Worm (Caenorhabditis elegans) whole organism, young adult: Measurements from ENCODE around the gene rpl-28.

ENCODE experiments used
- F23B12.7 ChIP-seq: sonication (generic microtip); optimal IDR thresholded peaks from 2 replicates; lab custom pipeline; 2017; ENCODE audit warnings: missing genetic modification characterization, mild to moderate bottlenecking, missing compliant biosample characterization, antibody characterized with exemption, moderate library complexity; ENCODE audit not compliant: insufficient read depth
- F33H1.4 ChIP-seq: fragments of 200-800 bp; sonication (Bioruptor generic); IDR thresholded peaks from 2 replicates; pipeline ENCODE4 v1.3.6; 2022; ENCODE audit warnings: missing genetic modification reagents, missing genetic modification characterization, missing compliant biosample characterization
- F55B11.4 ChIP-seq: sonication (generic microtip); optimal IDR thresholded peaks from 2 replicates; lab custom pipeline; 2016; ENCODE audit warnings: missing compliant biosample characterization, missing genetic modification characterization, borderline replicate concordance; ENCODE audit not compliant: insufficient read depth
- F57A8.1 ChIP-seq: fragments of 200-800 bp; sonication (Bioruptor generic); optimal IDR thresholded peaks from 2 replicates; lab custom pipeline; 2018; ENCODE audit warnings: mild to moderate bottlenecking, missing genetic modification characterization, moderate library complexity, missing compliant biosample characterization
- F57C9.4 ChIP-seq: sonication (generic microtip); optimal IDR thresholded peaks from 2 replicates; lab custom pipeline; 2017; ENCODE audit warnings: mild to moderate bottlenecking, missing genetic modification characterization, missing compliant biosample characterization
- Y53F4B.3 ChIP-seq: fragments of 200-800 bp; sonication (Bioruptor generic); IDR thresholded peaks from 2 replicates; pipeline ENCODE4 v1.3.6; 2022; ENCODE audit warnings: missing genetic modification reagents, missing genetic modification characterization, missing compliant biosample characterization
- Y56A3A.18 ChIP-seq: fragments of 200-800 bp; sonication (Bioruptor generic); IDR thresholded peaks from 2 replicates; pipeline ENCODE4 v1.3.6; 2022; ENCODE audit warnings: missing genetic modification reagents, missing genetic modification characterization, missing compliant biosample characterization
- ZK185.1 ChIP-seq: sonication (generic microtip); optimal IDR thresholded peaks from 2 replicates; lab custom pipeline; 2016; ENCODE audit warnings: mild to moderate bottlenecking, missing genetic modification characterization, missing compliant biosample characterization; ENCODE audit not compliant: poor library complexity, severe bottlenecking
- ama-1 ChIP-seq, 3 experiments: fragments of 150-350 bp in 1 of 3; sonication (generic microtip) in 2 of 3; optimal IDR thresholded peaks; 2 replicates each; lab custom pipeline; 2014 to 2018; ENCODE audit warnings: missing biosample characterization in 2 of 3, missing genetic modification characterization in 2 of 3, missing genetic modification reagents in 2 of 3
- attf-5 ChIP-seq: fragments of 200-800 bp; sonication (Bioruptor generic); optimal IDR thresholded peaks from 2 replicates; lab custom pipeline; 2018; ENCODE audit warnings: mild to moderate bottlenecking, missing genetic modification characterization, missing compliant biosample characterization
- attf-6 ChIP-seq: fragments of 200-800 bp; sonication (Bioruptor generic); IDR thresholded peaks from 2 replicates; pipeline ENCODE4 v1.3.6; 2022; ENCODE audit warnings: missing genetic modification reagents, missing genetic modification characterization, missing compliant biosample characterization
- bed-1 ChIP-seq: fragments of 200-800 bp; sonication (Bioruptor generic); IDR thresholded peaks from 2 replicates; pipeline ENCODE4 v1.3.6; 2022; ENCODE audit warnings: missing genetic modification reagents, missing genetic modification characterization, missing compliant biosample characterization
- ceh-58 ChIP-seq: fragments of 200-800 bp; sonication (Bioruptor generic); IDR thresholded peaks from 2 replicates; pipeline ENCODE4 v1.3.6; 2022; ENCODE audit warnings: missing genetic modification characterization, missing compliant biosample characterization
- ceh-79 ChIP-seq: sonication (generic microtip); optimal IDR thresholded peaks from 2 replicates; lab custom pipeline; 2017; ENCODE audit warnings: mild to moderate bottlenecking, missing genetic modification characterization, missing compliant biosample characterization
- dpff-1 ChIP-seq: sonication (generic microtip); optimal IDR thresholded peaks from 2 replicates; lab custom pipeline; 2017; ENCODE audit warnings: mild to moderate bottlenecking, missing genetic modification characterization, missing compliant biosample characterization
- dpl-1 ChIP-seq: fragments of 150-350 bp; optimal IDR thresholded peaks from 2 replicates; lab custom pipeline; 2014; ENCODE audit warnings: missing biosample characterization, missing genetic modification reagents, missing genetic modification characterization
- egl-18 ChIP-seq: fragments of 200-800 bp; sonication (Bioruptor generic); IDR thresholded peaks from 2 replicates; pipeline ENCODE4 v1.3.6; 2022; ENCODE audit warnings: missing genetic modification reagents, missing genetic modification characterization, missing compliant biosample characterization
- hmg-1.2 ChIP-seq: fragments of 200-800 bp; sonication (Bioruptor generic); IDR thresholded peaks from 2 replicates; pipeline ENCODE4 v1.3.6; 2022; ENCODE audit warnings: missing genetic modification reagents, missing genetic modification characterization, missing compliant biosample characterization
- hmg-20 ChIP-seq: fragments of 200-800 bp; sonication (Bioruptor generic); IDR thresholded peaks from 2 replicates; pipeline ENCODE4 v1.3.6; 2022; ENCODE audit warnings: missing genetic modification reagents, missing genetic modification characterization, missing compliant biosample characterization
- let-607 ChIP-seq, 2 experiments: fragments of 200-800 bp in 1 of 2; sonication (Bioruptor generic) in 1 of 2; sonication (generic microtip) in 1 of 2; optimal IDR thresholded peaks; 2 replicates each; lab custom pipeline; 2016 to 2018; ENCODE audit warnings: mild to moderate bottlenecking in 2 of 2, missing compliant biosample characterization in 2 of 2, missing genetic modification characterization in 2 of 2, moderate library complexity in 2 of 2, missing genotype in 1 of 2
- lin-54 ChIP-seq: fragments of 200-800 bp; sonication (Bioruptor generic); optimal IDR thresholded peaks from 2 replicates; lab custom pipeline; 2018; ENCODE audit warnings: mild to moderate bottlenecking, missing genetic modification characterization, missing compliant biosample characterization
- madf-8 ChIP-seq: fragments of 200-800 bp; sonication (Bioruptor generic); conservative IDR thresholded peaks from 2 replicates; pipeline ENCODE4 v1.3.6; 2022; ENCODE audit warnings: missing genetic modification reagents, missing genetic modification characterization, missing compliant biosample characterization
- mcd-1 ChIP-seq: fragments of 200-800 bp; sonication (Bioruptor generic); IDR thresholded peaks from 2 replicates; pipeline ENCODE4 v1.3.6; 2022; ENCODE audit warnings: missing genetic modification reagents, missing genetic modification characterization, missing compliant biosample characterization
- mel-28 ChIP-seq: sonication (generic microtip); optimal IDR thresholded peaks from 2 replicates; lab custom pipeline; 2016; ENCODE audit warnings: borderline replicate concordance, mild to moderate bottlenecking, missing genetic modification characterization, missing compliant biosample characterization
- nfya-1 ChIP-seq: sonication (generic microtip); optimal IDR thresholded peaks from 2 replicates; lab custom pipeline; 2017; ENCODE audit warnings: antibody characterized with exemption, missing compliant biosample characterization, missing genetic modification characterization, borderline replicate concordance; ENCODE audit not compliant: insufficient read depth
- nfyb-1 ChIP-seq: fragments of 200-800 bp; sonication (Bioruptor generic); IDR thresholded peaks from 2 replicates; pipeline ENCODE4 v1.3.6; 2022; ENCODE audit warnings: missing genetic modification reagents, missing genetic modification characterization, missing compliant biosample characterization
- nhr-90 ChIP-seq: sonication (generic microtip); optimal IDR thresholded peaks from 2 replicates; lab custom pipeline; 2016; ENCODE audit warnings: missing genotype, mild to moderate bottlenecking, missing genetic modification characterization, missing compliant biosample characterization
- pbrm-1 ChIP-seq: fragments of 200-800 bp; sonication (Bioruptor generic); IDR thresholded peaks from 2 replicates; pipeline ENCODE4 v1.3.6; 2022; ENCODE audit warnings: missing genetic modification reagents, missing genetic modification characterization, missing compliant biosample characterization
- rec-8 ChIP-seq, 2 experiments: sonication (generic microtip); optimal IDR thresholded peaks; 2 replicates each; lab custom pipeline; 2016; ENCODE audit warnings: mild to moderate bottlenecking in 2 of 2, missing genetic modification characterization in 2 of 2, missing genetic modification reagents in 2 of 2, missing genotype in 2 of 2, missing biosample characterization in 1 of 2, missing compliant biosample characterization in 1 of 2, moderate library complexity in 1 of 2
- sea-2 ChIP-seq: fragments of 200-800 bp; sonication (Bioruptor generic); IDR thresholded peaks from 2 replicates; pipeline ENCODE4 v1.3.6; 2022; ENCODE audit warnings: missing genetic modification characterization, missing compliant biosample characterization
- snpc-3.4 ChIP-seq: sonication (generic microtip); optimal IDR thresholded peaks from 2 replicates; lab custom pipeline; 2017; ENCODE audit warnings: missing genetic modification characterization, mild to moderate bottlenecking, missing compliant biosample characterization, antibody characterized with exemption, moderate library complexity, missing genotype, missing genetic modification reagents
- tbx-9 ChIP-seq: sonication (generic microtip); optimal IDR thresholded peaks from 2 replicates; lab custom pipeline; 2016; ENCODE audit warnings: borderline replicate concordance, missing genetic modification characterization, inconsistent platforms, missing compliant biosample characterization
- unc-130 ChIP-seq: sonication (generic microtip); optimal IDR thresholded peaks from 2 replicates; lab custom pipeline; 2016; ENCODE audit warnings: missing genetic modification reagents, missing genetic modification characterization, missing compliant biosample characterization

The rpl-28 gene

ce11 chrV:12716447-12716846 lies 11.5 kb downstream of the rpl-28 start, which contains the start of gene str-178:
Gene str-178 (minus strand): TSS chrV:12716547.
- TF ChIP-seq tbx-9 (tag; lab: Kevin White, UChicago): no peak
- TF ChIP-seq dpl-1 (GFP tag; lab: Kevin White, UChicago): no peak
- no peak for TF ChIP-seq unc-130 (GFP tag; lab: Kevin White, UChicago)
- TF ChIP-seq egl-18 (GFP tag; lab: Robert Waterston, UW): no peak
- no peak for TF ChIP-seq Y53F4B.3 (GFP tag; lab: Robert Waterston, UW)
- no peak for TF ChIP-seq mcd-1 (GFP tag; lab: Robert Waterston, UW)
- no peak for TF ChIP-seq ceh-79 (tag; lab: Kevin White, UChicago)

ce11 chrV:12714120-12714519 lies 13.8 kb downstream of the rpl-28 start, which contains the start of gene R11D1.4:
Gene R11D1.4 (minus strand): TSS chrV:12714220.
- TF ChIP-seq nfya-1 (tag; lab: Kevin White, UChicago) (no peak), F23B12.7 (tag; lab: Kevin White, UChicago) (no peak), hmg-20 (GFP tag; lab: Robert Waterston, UW) (no peak), ZK185.1 (tag; lab: Kevin White, UChicago) (no peak), lin-54 (GFP tag; lab: Kevin White, UChicago) (no peak), rec-8 (tag; optimal IDR thresholded peaks at IDR 0.05; lab: Kevin White, UChicago) (no peak), ceh-58 (GFP tag; lab: Robert Waterston, UW) (no peak), Y56A3A.18 (GFP tag; lab: Robert Waterston, UW) (no peak), ama-1 (optimal IDR thresholded peaks at IDR 0.05; lab: Kevin White, UChicago) (no peak), ama-1 (GFP tag; optimal IDR thresholded peaks at IDR 0.05; lab: Kevin White, UChicago) (no peak), attf-5 (GFP tag; lab: Kevin White, UChicago) (no peak), F33H1.4 (no peak), hmg-1.2 (no peak), F55B11.4 (tag; lab: Kevin White, UChicago) (no peak), mel-28 (tag; lab: Kevin White, UChicago) (no peak)

ce11 chrV:12711999-12712398 lies 15.9 kb downstream of the rpl-28 start, which contains the start of gene R11D1.3:
Gene R11D1.3 (minus strand): TSS chrV:12712099.
- no peak for TF ChIP-seq bed-1

ce11 chrV:12708305-12708704 lies 19.6 kb downstream of the rpl-28 start, which contains the start of gene R11D1.2:
Gene R11D1.2 (plus strand): TSS chrV:12708605.
- TF ChIP-seq F57C9.4 (tag; lab: Kevin White, UChicago) (no peak), let-607 (tag; optimal IDR thresholded peaks at IDR 0.05; lab: Kevin White, UChicago) (no peak), nhr-90 (tag; lab: Kevin White, UChicago) (no peak), nfyb-1 (GFP tag; lab: Robert Waterston, UW) (no peak), sea-2 (no peak), pbrm-1 (no peak), snpc-3.4 (tag; lab: Kevin White, UChicago) (no peak), attf-6 (no peak), dpff-1 (no peak), madf-8 (GFP tag; lab: Robert Waterston, UW) (no peak), F57A8.1 (GFP tag; lab: Kevin White, UChicago) (no peak)
